Worm (Caenorhabditis elegans): ENCODE measurements around the gene fbxa-88.
A peak's percentile ranks its signal among the peaks of the same experiment; 100 is the strongest.

Gene fbxa-88

ce11 chrV:16162124-16162735 lies 19.3 kb upstream of the fbxa-88 start, which contains the start of the genes str-109 and F10A3.11:
Gene str-109 (minus strand): TSS chrV:16162224.
Gene F10A3.11 (plus strand): TSS chrV:16162685.
- TF ChIP-seq fkh-4 (tag; optimal IDR thresholded peaks at IDR 0.05; ENCODE audit: borderline replicate concordance): no peak
- no peak for TF ChIP-seq nhr-85 (tag)
- no peak for TF ChIP-seq mdl-1 (tag; optimal IDR thresholded peaks at IDR 0.05)
- no peak for TF ChIP-seq fos-1 (tag; optimal IDR thresholded peaks at IDR 0.05)
- TF ChIP-seq elt-3 (tag; optimal IDR thresholded peaks at IDR 0.05): no peak
- no peak for TF ChIP-seq ama-1 (optimal IDR thresholded peaks at IDR 0.05)
- TF ChIP-seq F16B12.6 (tag; optimal IDR thresholded peaks at IDR 0.05): no peak
- TF ChIP-seq fkh-8 (tag; optimal IDR thresholded peaks at IDR 0.05): no peak
- no peak for TF ChIP-seq nhr-12 (tag; optimal IDR thresholded peaks at IDR 0.05)
- no peak for TF ChIP-seq C04F5.9 (tag; optimal IDR thresholded peaks at IDR 0.05)
- no peak for TF ChIP-seq ceh-8 (GFP tag; optimal IDR thresholded peaks at IDR 0.05)
- TF ChIP-seq tlp-1 (tag; optimal IDR thresholded peaks at IDR 0.05): no peak
- no peak for TF ChIP-seq nhr-71 (tag; optimal IDR thresholded peaks at IDR 0.05)
- TF ChIP-seq mep-1 (tag; optimal IDR thresholded peaks at IDR 0.05): no peak
- TF ChIP-seq nhr-77 (tag; optimal IDR thresholded peaks at IDR 0.05): no peak
- no peak for TF ChIP-seq swsn-7 (tag; optimal IDR thresholded peaks at IDR 0.05)
- TF ChIP-seq mef-2 (tag; optimal IDR thresholded peaks at IDR 0.05): no peak
- TF ChIP-seq C16A3.4 (tag; optimal IDR thresholded peaks at IDR 0.05): no peak

ce11 chrV:16160087-16160486 lies 17.2 kb upstream of the fbxa-88 start:
- TF ChIP-seq jun-1 (tag; optimal IDR thresholded peaks at IDR 0.05): no peak
- TF ChIP-seq nhr-12 (tag; optimal IDR thresholded peaks at IDR 0.05): no peak
- TF ChIP-seq tlp-1 (tag; optimal IDR thresholded peaks at IDR 0.05): no peak
- no peak for TF ChIP-seq zag-1 (tag; optimal IDR thresholded peaks at IDR 0.05)
- no peak for TF ChIP-seq sox-4 (tag; optimal IDR thresholded peaks at IDR 0.05)
- TF ChIP-seq rnt-1 (tag; optimal IDR thresholded peaks at IDR 0.05): no peak
- peak; percentile 2 for TF ChIP-seq snpc-4 (tag; optimal IDR thresholded peaks at IDR 0.05)
- no peak for TF ChIP-seq egl-27 (tag; optimal IDR thresholded peaks at IDR 0.05)
- TF ChIP-seq nhr-47 (tag; optimal IDR thresholded peaks at IDR 0.05): no peak
- TF ChIP-seq pax-3 (tag; optimal IDR thresholded peaks at IDR 0.05): no peak
- TF ChIP-seq lir-3 (tag; optimal IDR thresholded peaks at IDR 0.05; ENCODE audit: poor library complexity): no peak
- TF ChIP-seq ceh-88 (GFP tag; IDR thresholded peaks at IDR 0.05): no peak
- TF ChIP-seq egl-13 (tag; optimal IDR thresholded peaks at IDR 0.05): no peak
- TF ChIP-seq zip-4 (GFP tag; optimal IDR thresholded peaks at IDR 0.05): peak; percentile 79
- TF ChIP-seq lsy-2 (tag; optimal IDR thresholded peaks at IDR 0.05): no peak
- peak in 1 of 2 experiments; percentile 9 for TF ChIP-seq efl-1 (optimal IDR thresholded peaks at IDR 0.05)
- TF ChIP-seq efl-1 (GFP tag; optimal IDR thresholded peaks at IDR 0.05 in 1 of 2): peak in 1 of 2 experiments; percentile 4
- no peak for TF ChIP-seq lin-35 (GFP tag; optimal IDR thresholded peaks at IDR 0.05)
- no peak for TF ChIP-seq nhr-90 (tag; optimal IDR thresholded peaks at IDR 0.05; ENCODE audit: poor library complexity)
- no peak for TF ChIP-seq hlh-17 (GFP tag; optimal IDR thresholded peaks at IDR 0.05; ENCODE audit: borderline replicate concordance)
- TF ChIP-seq swsn-7 (tag; optimal IDR thresholded peaks at IDR 0.05): no peak
- TF ChIP-seq elt-2 (tag; optimal IDR thresholded peaks at IDR 0.05): peak; percentile 24
- TF ChIP-seq skn-1 (tag; optimal IDR thresholded peaks at IDR 0.05): peak; percentile 2
- no peak for TF ChIP-seq nhr-76 (tag; optimal IDR thresholded peaks at IDR 0.05)
- no peak for TF ChIP-seq nhr-19 (GFP tag; conservative IDR thresholded peaks at IDR 0.05)

- TF ChIP-seq pqm-1 (tag; optimal IDR thresholded peaks at IDR 0.05): no peak
- TF ChIP-seq nhr-90 (tag; optimal IDR thresholded peaks at IDR 0.05; ENCODE audit: poor library complexity): no peak
- TF ChIP-seq nhr-71 (tag; optimal IDR thresholded peaks at IDR 0.05): no peak
- TF ChIP-seq aly-2 (tag; optimal IDR thresholded peaks at IDR 0.05): no peak
- TF ChIP-seq C16A3.4 (tag; optimal IDR thresholded peaks at IDR 0.05): no peak
Measured at ce11 chrV:16159594-16159993, 16.7 kb upstream of the fbxa-88 start, which contains the start of gene F10A3.17. Gene F10A3.17 (minus strand): TSS chrV:16159694.

All from whole organism, L1 larva.